Fruit fly (Drosophila melanogaster): ENCODE measurements around the gene CG15601.

The CG15601 gene

DNA sequence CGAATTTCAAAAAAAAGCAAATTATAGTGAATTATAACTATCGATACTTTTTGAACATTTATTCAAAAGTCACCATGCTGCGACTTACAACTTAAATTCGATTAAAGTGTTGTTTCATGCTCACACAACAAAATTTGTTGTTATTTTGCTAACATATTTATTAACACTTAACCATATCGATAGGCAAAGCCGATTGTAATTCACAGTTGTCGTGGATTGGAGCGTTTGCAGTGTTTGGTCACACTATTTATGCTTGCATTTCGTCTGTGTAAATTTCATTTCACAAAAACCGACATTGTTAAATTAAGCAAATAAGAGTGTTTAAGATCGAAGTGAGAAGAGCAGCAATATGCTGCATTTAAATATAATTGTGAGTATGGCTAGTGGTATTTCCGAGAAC, 2.0 kb downstream of the CG15601 start, which contains the start of gene HUWE1 (continued):
- TF ChIP-seq nmo (GFP tag; optimal IDR thresholded peaks at IDR 0.05) (peak; percentile 68), Hmr (GFP tag; optimal IDR thresholded peaks at IDR 0.05) (no peak), C15 (GFP tag; IDR thresholded peaks at IDR 0.05) (no peak), hkb (optimal IDR thresholded peaks at IDR 0.05) (no peak), hkb (GFP tag; IDR thresholded peaks at IDR 0.05) (no peak), CG1603 (tag; optimal IDR thresholded peaks at IDR 0.05) (no peak), CG10267 (tag; optimal IDR thresholded peaks at IDR 0.05) (peak; percentile 94), B-H2 (GFP tag; optimal IDR thresholded peaks at IDR 0.05) (no peak), Aef1 (GFP tag; IDR thresholded peaks at IDR 0.05) (peak; percentile 57), Ssrp (tag; optimal IDR thresholded peaks at IDR 0.05) (no peak), bbx (GFP tag; IDR thresholded peaks at IDR 0.05; ENCODE audit: partially characterized antibody) (peak; percentile 83), CG31388 (GFP tag; optimal IDR thresholded peaks at IDR 0.05) (no peak), CG1602 (GFP tag; optimal IDR thresholded peaks at IDR 0.05) (no peak)

DNA sequence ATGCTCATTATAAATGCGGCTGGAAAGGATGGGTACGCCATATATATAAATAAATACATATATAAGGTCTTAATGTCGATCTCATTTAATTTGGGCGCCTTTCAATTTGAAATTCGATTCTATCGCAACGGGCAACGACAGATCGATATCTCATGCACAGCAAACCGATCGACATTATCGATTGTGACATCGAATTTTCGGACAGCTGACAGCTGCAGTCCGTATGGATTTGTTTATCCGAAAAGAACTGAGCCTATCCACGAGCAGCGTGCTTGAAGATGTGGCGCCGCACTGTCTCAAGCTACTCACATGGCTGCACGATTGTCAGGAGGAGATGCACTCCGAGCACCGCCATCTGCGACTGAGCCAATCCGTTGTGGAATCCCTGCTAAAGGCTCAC, 21.5 kb downstream of the CG15601 start, which contains the start of gene CG8191:
CG8191 (plus strand) TSS at position 211 of the 400 bp plus-strand sequence.
- TF ChIP-seq Hey (tag; optimal IDR thresholded peaks at IDR 0.05) (no peak), MESR4 (GFP tag; optimal IDR thresholded peaks at IDR 0.05) (peak; percentile 50), CG14667 (GFP tag; IDR thresholded peaks at IDR 0.05) (no peak), TFAM (GFP tag; optimal IDR thresholded peaks at IDR 0.05) (no peak), Sry-δ (GFP tag; optimal IDR thresholded peaks at IDR 0.05) (peak; percentile 32), tna (GFP tag; IDR thresholded peaks at IDR 0.05; ENCODE audit: partially characterized antibody) (peak; percentile 84), jing (GFP tag; optimal IDR thresholded peaks at IDR 0.05) (no peak), sna (GFP tag; IDR thresholded peaks at IDR 0.05; ENCODE audit: partially characterized antibody) (peak; percentile 62), odd (GFP tag; optimal IDR thresholded peaks at IDR 0.05) (no peak), Dad (GFP tag; optimal IDR thresholded peaks at IDR 0.05) (no peak), CG6791 (GFP tag; IDR thresholded peaks at IDR 0.05; ENCODE audit: partially characterized antibody) (peak; percentile 86), z (GFP tag; IDR thresholded peaks at IDR 0.05) (no peak), gsb (GFP tag; IDR thresholded peaks at IDR 0.05) (no peak), ato (GFP tag; IDR thresholded peaks at IDR 0.05; ENCODE audit: partially characterized antibody) (peak; percentile 82), CG8281 (tag; optimal IDR thresholded peaks at IDR 0.05) (no peak), repo (GFP tag; optimal IDR thresholded peaks at IDR 0.05) (no peak), nerfin-2 (GFP tag; IDR thresholded peaks at IDR 0.05; ENCODE audit: partially characterized antibody) (peak; percentile 73), CG5245 (GFP tag; optimal IDR thresholded peaks at IDR 0.05) (no peak), Tbp (GFP tag; optimal IDR thresholded peaks at IDR 0.05) (no peak), Sry-β (GFP tag; optimal IDR thresholded peaks at IDR 0.05) (peak; percentile 17), HLH4C (GFP tag; IDR thresholded peaks at IDR 0.05; ENCODE audit: partially characterized antibody) (peak; percentile 82), CG12219 (GFP tag; optimal IDR thresholded peaks at IDR 0.05) (no peak), zfh2 (GFP tag; optimal IDR thresholded peaks at IDR 0.05) (no peak), CG34224 (GFP tag; IDR thresholded peaks at IDR 0.05; ENCODE audit: partially characterized antibody) (peak; percentile 80), CG10979 (tag; optimal IDR thresholded peaks at IDR 0.05) (no peak), CG9215 (GFP tag; IDR thresholded peaks at IDR 0.05) (no peak), hb (GFP tag; IDR thresholded peaks at IDR 0.05; ENCODE audit: partially characterized antibody) (peak; percentile 59; the same call in 1 of the 3 replicates), Ravus (GFP tag; IDR thresholded peaks at IDR 0.05) (no peak), Xrp1 (GFP tag; IDR thresholded peaks at IDR 0.05) (no peak), CG3065 (GFP tag; optimal IDR thresholded peaks at IDR 0.05) (no peak), crp (GFP tag; optimal IDR thresholded peaks at IDR 0.05) (peak in 1 of 2 experiments; percentile 82), slou (GFP tag; optimal IDR thresholded peaks at IDR 0.05) (no peak), sisA (GFP tag; IDR thresholded peaks at IDR 0.05) (no peak), E2f2 (GFP tag; IDR thresholded peaks at IDR 0.05) (peak; percentile 87), inv (GFP tag; IDR thresholded peaks at IDR 0.05; ENCODE audit: partially characterized antibody) (no peak), CG7963 (GFP tag; IDR thresholded peaks at IDR 0.05; ENCODE audit: partially characterized antibody) (peak; percentile 61; the same call in 1 of the 3 replicates), Hr39 (optimal IDR thresholded peaks at IDR 0.05) (no peak)

Data from whole organism, embryonic.